Fruit fly (Drosophila melanogaster): Measurements from ENCODE around the gene CG5347.

CG5347 gene

DNA sequence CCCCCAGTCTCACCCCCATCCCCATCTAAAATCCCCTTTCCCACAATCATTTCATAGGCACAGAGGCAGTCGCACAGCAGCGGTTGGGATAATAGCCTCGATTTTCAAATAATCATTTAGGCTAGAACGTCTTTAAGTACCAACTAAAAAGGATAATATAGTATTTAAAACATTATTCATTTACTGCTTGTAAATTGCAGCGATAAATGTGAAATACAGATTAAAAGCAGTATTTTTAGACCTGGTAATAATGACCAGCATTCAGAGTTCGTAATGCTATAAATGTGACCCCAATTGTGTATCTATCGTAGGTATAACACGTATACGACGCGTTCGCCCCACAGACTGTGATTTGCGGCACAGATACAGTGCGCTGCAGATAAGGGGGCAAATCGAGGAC, 49.0 kb upstream of the CG5347 start (continued):
- TF ChIP-seq chm (GFP tag; IDR thresholded peaks at IDR 0.05) = no peak
- no peak for TF ChIP-seq ham (GFP tag; IDR thresholded peaks at IDR 0.05)
- TF ChIP-seq CG2199 (GFP tag; IDR thresholded peaks at IDR 0.05) = no peak
- no peak for TF ChIP-seq CG15073 (GFP tag; optimal IDR thresholded peaks at IDR 0.05)
- no peak for TF ChIP-seq CG4404 (GFP tag; IDR thresholded peaks at IDR 0.05)
- no peak for TF ChIP-seq exex (tag; optimal IDR thresholded peaks at IDR 0.05)
- TF ChIP-seq nom (GFP tag; optimal IDR thresholded peaks at IDR 0.05) = no peak
- no peak for TF ChIP-seq wdn (GFP tag; IDR thresholded peaks at IDR 0.05)
- TF ChIP-seq CG10147 (GFP tag; optimal IDR thresholded peaks at IDR 0.05) = peak; percentile 24
- no peak for TF ChIP-seq zen (tag; optimal IDR thresholded peaks at IDR 0.05)
- TF ChIP-seq CG31224 (GFP tag; IDR thresholded peaks at IDR 0.05) = no peak
- TF ChIP-seq CG3407 (GFP tag; optimal IDR thresholded peaks at IDR 0.05) = peak; percentile 11
- no peak for TF ChIP-seq CG11456 (GFP tag; IDR thresholded peaks at IDR 0.05)
- no peak for TF ChIP-seq caup (GFP tag; optimal IDR thresholded peaks at IDR 0.05; ENCODE audit: severe bottlenecking)
- TF ChIP-seq CG15601 (tag; optimal IDR thresholded peaks at IDR 0.05) = no peak
- no peak for TF ChIP-seq CG4730 (GFP tag; IDR thresholded peaks at IDR 0.05)
- TF ChIP-seq D19A (tag; optimal IDR thresholded peaks at IDR 0.05) = peak; percentile 41
- TF ChIP-seq Fer1 (GFP tag; optimal IDR thresholded peaks at IDR 0.05) = peak; percentile 64
- peak; percentile 20 for TF ChIP-seq CG12299 (tag; optimal IDR thresholded peaks at IDR 0.05)
- no peak for TF ChIP-seq twi (tag; optimal IDR thresholded peaks at IDR 0.05)
- no peak for TF ChIP-seq CG13287 (GFP tag; IDR thresholded peaks at IDR 0.05; ENCODE audit: partially characterized antibody)
- no peak for TF ChIP-seq vfl (GFP tag; optimal IDR thresholded peaks at IDR 0.05)
- TF ChIP-seq corto (GFP tag; optimal IDR thresholded peaks at IDR 0.05) = no peak
- no peak for TF ChIP-seq CG32532 (GFP tag; IDR thresholded peaks at IDR 0.05)
- TF ChIP-seq CG9437 (GFP tag; optimal IDR thresholded peaks at IDR 0.05) = no peak
- TF ChIP-seq CG14860 (GFP tag; IDR thresholded peaks at IDR 0.05; ENCODE audit: partially characterized antibody) = no peak
- no peak for TF ChIP-seq CG13624 (GFP tag; optimal IDR thresholded peaks at IDR 0.05)
- TF ChIP-seq Dll (GFP tag; IDR thresholded peaks at IDR 0.05; ENCODE audit: partially characterized antibody) = no peak
- no peak for TF ChIP-seq shn (GFP tag; optimal IDR thresholded peaks at IDR 0.05)
- no peak for TF ChIP-seq dmrt11E (tag; optimal IDR thresholded peaks at IDR 0.05)
- TF ChIP-seq CG6175 (GFP tag; IDR thresholded peaks at IDR 0.05) = no peak
- peak; percentile 17 for TF ChIP-seq CG12659 (GFP tag; optimal IDR thresholded peaks at IDR 0.05)
- peak; percentile 55 for TF ChIP-seq CG1603 (tag; optimal IDR thresholded peaks at IDR 0.05)
- TF ChIP-seq bowl (GFP tag; IDR thresholded peaks at IDR 0.05) = no peak
- no peak for TF ChIP-seq CG7963 (GFP tag; IDR thresholded peaks at IDR 0.05; ENCODE audit: partially characterized antibody)
- TF ChIP-seq sima (GFP tag; optimal IDR thresholded peaks at IDR 0.05) = no peak
- peak; percentile 40 for TF ChIP-seq CG10979 (tag; optimal IDR thresholded peaks at IDR 0.05)
- TF ChIP-seq CG33213 (GFP tag; optimal IDR thresholded peaks at IDR 0.05) = no peak
- TF ChIP-seq CG3995 (GFP tag; optimal IDR thresholded peaks at IDR 0.05) = no peak
- TF ChIP-seq CG6272 (GFP tag; IDR thresholded peaks at IDR 0.05) = no peak
- TF ChIP-seq Dfd (GFP tag; optimal IDR thresholded peaks at IDR 0.05) = no peak
- TF ChIP-seq Atf6 (GFP tag; IDR thresholded peaks at IDR 0.05) = no peak
- no peak for TF ChIP-seq Antp (GFP tag; optimal IDR thresholded peaks at IDR 0.05)
- TF ChIP-seq Sry-δ (GFP tag; optimal IDR thresholded peaks at IDR 0.05) = no peak
- TF ChIP-seq Dek (tag; optimal IDR thresholded peaks at IDR 0.05) = no peak
- no peak for TF ChIP-seq bbx (GFP tag; IDR thresholded peaks at IDR 0.05; ENCODE audit: partially characterized antibody)
- no peak for TF ChIP-seq h (optimal IDR thresholded peaks at IDR 0.05)
- no peak for TF ChIP-seq CG1024 (GFP tag; IDR thresholded peaks at IDR 0.05)
- peak; percentile 49 for TF ChIP-seq ATbp (GFP tag; optimal IDR thresholded peaks at IDR 0.05)
- no peak for TF ChIP-seq CG12104 (GFP tag; optimal IDR thresholded peaks at IDR 0.05)
- TF ChIP-seq Ptx1 (GFP tag; IDR thresholded peaks at IDR 0.05) = 0 out of 2 replicates have a peak, but pooled peaks have one; percentile 28
- TF ChIP-seq CG6654 (GFP tag; optimal IDR thresholded peaks at IDR 0.05) = no peak
